Worm (Caenorhabditis elegans) whole organism, L3 larva: ENCODE data around the gene aat-4.

Experiments
- R02D3.7 ChIP-seq: fragments of 150-350 bp; optimal IDR thresholded peaks from 2 replicates; lab custom pipeline; 2014; ENCODE audit warnings: missing biosample characterization, missing genetic modification characterization
- ama-1 ChIP-seq: fragments of 150-350 bp; optimal IDR thresholded peaks from 2 replicates; lab custom pipeline; 2018
- ceh-16 ChIP-seq: sonication (generic microtip); optimal IDR thresholded peaks from 2 replicates; lab custom pipeline; 2017; ENCODE audit warnings: missing biosample characterization, missing genetic modification characterization
- ceh-82 ChIP-seq: fragments of 150-350 bp; optimal IDR thresholded peaks from 2 replicates; lab custom pipeline; 2014; ENCODE audit warnings: missing biosample characterization, missing genetic modification characterization
- ceh-9 ChIP-seq: sonication (generic microtip); optimal IDR thresholded peaks from 2 replicates; lab custom pipeline; 2018; ENCODE audit warnings: missing biosample characterization, missing genetic modification characterization
- daf-12 ChIP-seq: fragments of 150-350 bp; optimal IDR thresholded peaks from 2 replicates; lab custom pipeline; 2014; ENCODE audit warnings: missing biosample characterization, missing genetic modification reagents, missing genetic modification characterization
- egl-5 ChIP-seq: fragments of 150-350 bp; optimal IDR thresholded peaks from 2 replicates; lab custom pipeline; 2017; ENCODE audit warnings: missing biosample characterization, missing genetic modification reagents, missing genetic modification characterization, inconsistent platforms
- elt-2 ChIP-seq: sonication (generic microtip); optimal IDR thresholded peaks from 2 replicates; lab custom pipeline; 2016; ENCODE audit warnings: missing genetic modification reagents, mild to moderate bottlenecking, missing genetic modification characterization, missing compliant biosample characterization
- elt-3 ChIP-seq, 3 experiments: fragments of 150-350 bp in 1 of 3; sonication (generic microtip) in 2 of 3; optimal IDR thresholded peaks; 2 replicates in 2 of 3; 4 replicates in 1 of 3; lab custom pipeline; 2014 to 2017; ENCODE audit warnings: missing biosample characterization in 3 of 3, missing genetic modification characterization in 3 of 3
- eor-1 ChIP-seq, 2 experiments: fragments of 150-350 bp; optimal IDR thresholded peaks; 2 replicates each; lab custom pipeline; 2014 to 2018; ENCODE audit warnings: missing biosample characterization in 2 of 2, missing genetic modification characterization in 2 of 2
- fkh-10 ChIP-seq: sonication (generic microtip); optimal IDR thresholded peaks from 2 replicates; lab custom pipeline; 2017; ENCODE audit warnings: missing biosample characterization, missing genetic modification reagents, missing genetic modification characterization
- hmg-11 ChIP-seq: sonication (generic microtip); optimal IDR thresholded peaks from 2 replicates; lab custom pipeline; 2016; ENCODE audit warnings: missing genetic modification characterization, missing compliant biosample characterization
- lsy-12 ChIP-seq: sonication (generic microtip); optimal IDR thresholded peaks from 2 replicates; lab custom pipeline; 2016; ENCODE audit warnings: mild to moderate bottlenecking, missing genetic modification characterization, missing compliant biosample characterization
- mdl-1 ChIP-seq: fragments of 150-350 bp; optimal IDR thresholded peaks from 2 replicates; lab custom pipeline; 2014; ENCODE audit warnings: missing biosample characterization, missing genetic modification characterization
- nhr-11 ChIP-seq: fragments of 150-350 bp; optimal IDR thresholded peaks from 2 replicates; lab custom pipeline; 2014; ENCODE audit warnings: missing biosample characterization, missing genetic modification characterization
- nhr-23 ChIP-seq: fragments of 150-350 bp; optimal IDR thresholded peaks from 2 replicates; lab custom pipeline; 2014; ENCODE audit warnings: missing biosample characterization, missing genetic modification reagents, missing genetic modification characterization
- nhr-237 ChIP-seq: fragments of 150-350 bp; optimal IDR thresholded peaks from 2 replicates; lab custom pipeline; 2014; ENCODE audit warnings: missing biosample characterization, missing genetic modification characterization
- nhr-25 ChIP-seq: sonication (generic microtip); optimal IDR thresholded peaks from 2 replicates; lab custom pipeline; 2017; ENCODE audit warnings: missing biosample characterization, missing genetic modification characterization
- nhr-28 ChIP-seq: fragments of 150-350 bp; optimal IDR thresholded peaks from 2 replicates; lab custom pipeline; 2014; ENCODE audit warnings: missing biosample characterization, missing genetic modification characterization
- nhr-67 ChIP-seq: fragments of 150-350 bp; optimal IDR thresholded peaks from 2 replicates; lab custom pipeline; 2014; ENCODE audit warnings: missing biosample characterization, missing genetic modification characterization
- pha-4 ChIP-seq: fragments of 150-350 bp; optimal IDR thresholded peaks from 2 replicates; lab custom pipeline; 2014; ENCODE audit warnings: missing biosample characterization, missing genetic modification reagents, missing genetic modification characterization
- pqm-1 ChIP-seq: fragments of 150-350 bp; optimal IDR thresholded peaks from 2 replicates; lab custom pipeline; 2017; ENCODE audit warnings: missing biosample characterization, missing genetic modification characterization, inconsistent platforms
- sea-2 ChIP-seq: fragments of 150-350 bp; sonication (generic microtip); optimal IDR thresholded peaks from 4 replicates; lab custom pipeline; 2014; ENCODE audit warnings: missing biosample characterization, missing genetic modification reagents, missing genetic modification characterization
- snpc-4 ChIP-seq: fragments of 150-350 bp; optimal IDR thresholded peaks from 2 replicates; lab custom pipeline; 2014; ENCODE audit warnings: missing biosample characterization, missing genetic modification characterization
- tbx-2 ChIP-seq: sonication (generic microtip); optimal IDR thresholded peaks from 2 replicates; lab custom pipeline; 2016; ENCODE audit warnings: mild to moderate bottlenecking, missing genetic modification characterization, missing compliant biosample characterization
- unc-39 ChIP-seq: sonication (generic microtip); optimal IDR thresholded peaks from 4 replicates; lab custom pipeline; 2017; ENCODE audit warnings: missing biosample characterization, missing genetic modification characterization
- ztf-11 ChIP-seq: fragments of 150-350 bp; optimal IDR thresholded peaks from 2 replicates; lab custom pipeline; 2014; ENCODE audit warnings: missing biosample characterization, missing genetic modification characterization

aat-4 gene

ce11 chrIV:6237508-6238227 is 37.9 kb downstream of the aat-4 start, which contains the start of the genes F58F9.6 and F58F9.8:
Gene F58F9.6 (minus strand): TSS chrIV:6237608.
Gene F58F9.8 (plus strand): TSS chrIV:6238177.
- TF ChIP-seq nhr-28 (no peak), R02D3.7 (tag; lab: Kevin White, UChicago) (no peak), nhr-11 (tag; lab: Kevin White, UChicago) (no peak), elt-3 (tag; optimal IDR thresholded peaks at IDR 0.05; lab: Kevin White, UChicago) (no peak), nhr-25 (no peak), ceh-82 (tag; lab: Kevin White, UChicago) (no peak), nhr-67 (tag; lab: Kevin White, UChicago) (no peak), sea-2 (GFP tag; lab: Kevin White, UChicago) (no peak), snpc-4 (no peak), ceh-9 (tag; lab: Kevin White, UChicago) (no peak), tbx-2 (tag; lab: Kevin White, UChicago) (no peak), unc-39 (tag; lab: Kevin White, UChicago) (no peak), daf-12 (tag; lab: Kevin White, UChicago) (no peak), pha-4 (no peak)

ce11 chrIV:6232769-6233290 is 42.7 kb downstream of the aat-4 start, which contains the start of gene F58F9.3:
Gene F58F9.3 (plus strand): TSS chrIV:6233240.
- no peak for TF ChIP-seq ceh-82 (tag; lab: Kevin White, UChicago)
- peak; percentile 74 for TF ChIP-seq elt-2 (tag; lab: Kevin White, UChicago)
- peak; percentile 31 for TF ChIP-seq pha-4
- no peak for TF ChIP-seq ceh-16 (tag; lab: Kevin White, UChicago)
- no peak for TF ChIP-seq nhr-11 (tag; lab: Kevin White, UChicago)
- no peak for TF ChIP-seq elt-3 (tag; optimal IDR thresholded peaks at IDR 0.05; lab: Kevin White, UChicago)
- TF ChIP-seq lsy-12 = no peak
- TF ChIP-seq ama-1 (lab: Kevin White, UChicago) = no peak
- peak; percentile 81 for TF ChIP-seq pqm-1
- no peak for TF ChIP-seq hmg-11 (tag; lab: Kevin White, UChicago)
- no peak for TF ChIP-seq egl-5 (tag; lab: Kevin White, UChicago)
- no peak for TF ChIP-seq ztf-11 (tag; lab: Kevin White, UChicago)
- no peak for TF ChIP-seq eor-1 (tag; optimal IDR thresholded peaks at IDR 0.05; lab: Kevin White, UChicago)

- TF ChIP-seq nhr-237 (tag; lab: Kevin White, UChicago) (no peak), nhr-23 (tag; lab: Kevin White, UChicago) (no peak), elt-2 (tag; lab: Kevin White, UChicago) (peak; percentile 43), fkh-10 (GFP tag; lab: Kevin White, UChicago) (no peak)
Observed at ce11 chrIV:6230560-6231073, 44.9 kb downstream of the aat-4 start, which contains the start of gene F58F9.4. Gene F58F9.4 (plus strand): TSS chrIV:6231023.

ce11 chrIV:6227974-6228373 is 47.5 kb downstream of the aat-4 start, which contains the start of gene C49A9.1:
Gene C49A9.1 (plus strand): TSS chrIV:6228190.
- TF ChIP-seq elt-3 (tag; optimal IDR thresholded peaks at IDR 0.05; lab: Kevin White, UChicago) = no peak
- TF ChIP-seq ceh-16 (tag; lab: Kevin White, UChicago) = no peak
- TF ChIP-seq elt-2 (tag; lab: Kevin White, UChicago) = peak; percentile 41
- TF ChIP-seq mdl-1 (tag; lab: Kevin White, UChicago) = no peak
- no peak for TF ChIP-seq nhr-25
- no peak for TF ChIP-seq ceh-9 (tag; lab: Kevin White, UChicago)
- TF ChIP-seq, all 47 proteins: peak for 1

ce11 chrIV:6225143-6225542 is 50.4 kb downstream of the aat-4 start, which contains the start of gene C49A9.2:
Gene C49A9.2 (plus strand): TSS chrIV:6225443.
- TF ChIP-seq elt-2 (tag; lab: Kevin White, UChicago) (peak; percentile 16), R02D3.7 (tag; lab: Kevin White, UChicago) (no peak)
